Worm (Caenorhabditis elegans): ENCODE data around the gene ima-3.
A peak's percentile ranks its signal among the peaks of the same experiment; 100 is the strongest.

The ima-3 gene

DNA sequence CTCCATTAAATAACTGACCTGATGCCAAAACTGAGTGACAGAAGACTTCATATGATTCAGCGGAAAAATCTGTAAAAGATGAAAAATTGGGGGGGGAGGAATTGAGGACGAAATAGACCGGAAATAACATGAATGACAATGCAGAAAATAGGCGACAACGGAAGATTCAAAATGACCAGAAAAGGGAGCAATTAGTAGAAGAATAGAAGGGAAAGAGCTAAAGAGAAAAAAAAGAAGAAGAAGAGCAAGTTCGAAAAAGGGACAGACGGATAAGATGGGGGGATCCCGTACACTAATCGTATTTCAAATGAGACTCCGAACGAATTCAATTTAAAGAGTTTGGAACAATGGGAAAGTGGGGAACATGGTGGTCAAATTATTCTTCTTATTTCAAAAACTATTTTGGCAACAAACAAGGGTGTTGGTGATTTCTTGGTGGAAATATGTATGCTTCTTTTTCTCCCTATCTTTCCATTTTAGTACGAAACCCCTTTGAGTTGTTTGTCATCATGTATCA lies 18.9 kb downstream of the ima-3 start, which contains the start of gene R05G6.10:
R05G6.10 (minus strand) TSS at position 51 of the 517 bp plus-strand sequence.
- TF ChIP-seq hlh-1 (tag; optimal IDR thresholded peaks at IDR 0.05) (no peak), ces-1 (GFP tag; optimal IDR thresholded peaks at IDR 0.05) (peak; percentile 95)

DNA sequence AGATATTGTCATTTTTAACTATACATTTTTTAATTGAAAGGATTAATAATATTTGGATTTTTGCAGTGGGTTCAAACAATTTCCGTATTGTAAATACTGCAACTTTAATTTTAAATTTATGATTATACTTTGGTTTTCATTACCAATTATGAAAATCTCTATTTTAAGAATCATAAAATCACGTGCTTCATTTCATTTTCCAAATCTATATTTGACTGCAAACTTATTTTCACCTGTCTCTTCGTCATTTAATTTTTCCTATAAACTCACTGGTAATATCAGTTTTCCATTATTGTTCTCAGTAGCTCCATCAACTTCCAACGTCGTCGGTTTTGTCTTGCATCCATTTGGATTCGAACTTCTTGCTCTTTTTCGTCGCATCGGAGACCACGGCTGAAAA lies 29.1 kb downstream of the ima-3 start, which contains the start of gene R05G6.1:
R05G6.1 (plus strand) TSS at position 301 of the 400 bp plus-strand sequence.
- TF ChIP-seq flh-1 (GFP tag; optimal IDR thresholded peaks at IDR 0.05) (no peak), unc-39 (tag; optimal IDR thresholded peaks at IDR 0.05) (no peak), unc-120 (tag; optimal IDR thresholded peaks at IDR 0.05; ENCODE audit: poor library complexity, severe bottlenecking) (no peak), tbx-8 (GFP tag; optimal IDR thresholded peaks at IDR 0.05) (no peak), mab-5 (tag; optimal IDR thresholded peaks at IDR 0.05) (no peak), elt-1 (tag; optimal IDR thresholded peaks at IDR 0.05; ENCODE audit: borderline replicate concordance, insufficient read depth) (no peak), nhr-76 (tag; optimal IDR thresholded peaks at IDR 0.05) (no peak), drap-1 (GFP tag; optimal IDR thresholded peaks at IDR 0.05) (no peak), ces-1 (GFP tag; optimal IDR thresholded peaks at IDR 0.05) (no peak), unc-62 (GFP tag; optimal IDR thresholded peaks at IDR 0.05) (no peak)

DNA sequence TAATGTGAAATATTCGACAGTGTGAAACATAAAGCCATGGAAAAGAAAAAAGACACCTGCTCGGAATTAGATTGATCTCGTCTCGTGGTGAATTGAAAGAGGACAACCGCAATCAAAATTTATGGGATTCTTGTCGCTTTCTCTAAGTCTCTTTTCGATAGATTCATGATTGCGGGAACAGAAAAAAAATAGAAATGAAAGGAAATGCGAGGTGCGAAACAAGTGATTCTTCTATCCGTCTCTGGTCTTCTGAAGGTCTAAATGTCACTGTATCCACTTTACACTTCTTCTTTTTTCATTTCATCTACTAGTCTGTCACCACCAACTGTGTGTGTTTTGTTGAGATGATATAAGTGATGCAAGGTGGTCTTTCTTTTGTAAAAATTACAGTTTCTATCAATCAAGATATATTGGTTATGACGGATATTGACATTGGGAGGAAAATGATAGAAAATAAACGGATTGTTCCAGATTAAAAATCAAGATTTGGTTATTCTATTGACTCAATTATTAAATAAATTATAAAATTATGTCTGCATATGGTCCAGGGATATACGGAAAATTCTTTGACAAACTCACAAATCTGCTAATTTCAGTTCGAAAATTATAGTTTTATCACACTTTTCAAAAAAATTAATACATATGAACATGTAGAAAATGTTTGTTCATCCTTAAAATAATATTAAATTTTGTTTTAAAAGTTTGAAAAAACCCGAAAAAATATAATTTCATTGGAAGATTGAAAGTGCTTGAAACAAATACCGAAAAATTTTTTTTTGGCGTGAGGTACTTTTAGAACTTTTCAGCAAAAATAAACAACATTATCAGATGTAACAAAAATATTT lies 31.0 kb downstream of the ima-3 start:
- TF ChIP-seq lin-32 (GFP tag; optimal IDR thresholded peaks at IDR 0.05) (no peak), mls-2 (tag; optimal IDR thresholded peaks at IDR 0.05) (no peak), M03D4.4 (tag; optimal IDR thresholded peaks at IDR 0.05) (no peak)

DNA sequence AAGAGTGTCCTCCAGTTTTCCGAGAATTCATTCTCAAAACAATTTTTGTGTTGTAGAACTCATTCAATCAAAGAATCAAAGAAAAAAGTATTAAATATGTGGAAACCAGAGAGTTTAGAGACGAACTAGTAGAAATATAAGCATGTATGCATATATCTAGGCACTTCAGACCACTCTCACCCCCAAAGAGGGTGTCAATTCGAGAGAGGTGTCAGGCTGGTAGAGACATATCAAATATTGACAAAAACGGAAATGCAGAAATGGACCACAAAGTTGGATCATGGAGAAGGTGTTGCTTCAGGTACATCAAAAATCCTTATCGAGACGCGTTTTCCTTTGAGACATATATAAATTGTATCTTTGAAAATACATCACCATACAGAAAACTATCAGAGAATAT lies 37.7 kb downstream of the ima-3 start:
- TF ChIP-seq mep-1 (tag; optimal IDR thresholded peaks at IDR 0.05) = no peak
- TF ChIP-seq pha-4 (tag; optimal IDR thresholded peaks at IDR 0.05) = peak; percentile 51
- no peak for TF ChIP-seq tbx-8 (GFP tag; optimal IDR thresholded peaks at IDR 0.05)
- TF ChIP-seq ceh-43 (GFP tag; optimal IDR thresholded peaks at IDR 0.05) = no peak
- no peak for TF ChIP-seq sptf-1 (tag; optimal IDR thresholded peaks at IDR 0.05)

DNA sequence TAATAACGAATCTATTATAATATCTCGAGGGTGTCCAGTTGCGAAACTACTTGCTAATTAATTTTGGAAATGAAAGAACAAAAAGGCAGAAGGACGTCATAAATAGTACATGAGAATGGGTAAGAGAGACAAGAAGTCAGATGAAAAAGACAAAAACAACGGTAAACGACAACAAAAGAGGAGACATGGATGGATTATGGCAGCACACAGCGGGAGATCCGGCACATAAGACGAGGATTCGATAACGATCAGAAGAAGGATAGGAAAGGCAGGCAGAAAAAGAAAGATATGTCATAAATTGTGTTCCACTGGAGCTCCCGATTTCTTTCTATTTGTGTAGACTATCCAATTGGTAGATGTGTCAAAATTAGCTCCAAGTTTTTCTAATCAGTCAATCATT lies 39.9 kb downstream of the ima-3 start:
- TF ChIP-seq elt-1 (tag; optimal IDR thresholded peaks at IDR 0.05; ENCODE audit: borderline replicate concordance, insufficient read depth) = peak; percentile 50
- no peak for TF ChIP-seq ces-1 (GFP tag; optimal IDR thresholded peaks at IDR 0.05)
- no peak for TF ChIP-seq pha-4 (tag; optimal IDR thresholded peaks at IDR 0.05)
- no peak for TF ChIP-seq nhr-2 (tag; optimal IDR thresholded peaks at IDR 0.05)
- no peak for TF ChIP-seq lin-32 (GFP tag; optimal IDR thresholded peaks at IDR 0.05)
- TF ChIP-seq mls-2 (tag; optimal IDR thresholded peaks at IDR 0.05) = peak; percentile 43
- TF ChIP-seq blmp-1 (tag; optimal IDR thresholded peaks at IDR 0.05) = no peak

DNA sequence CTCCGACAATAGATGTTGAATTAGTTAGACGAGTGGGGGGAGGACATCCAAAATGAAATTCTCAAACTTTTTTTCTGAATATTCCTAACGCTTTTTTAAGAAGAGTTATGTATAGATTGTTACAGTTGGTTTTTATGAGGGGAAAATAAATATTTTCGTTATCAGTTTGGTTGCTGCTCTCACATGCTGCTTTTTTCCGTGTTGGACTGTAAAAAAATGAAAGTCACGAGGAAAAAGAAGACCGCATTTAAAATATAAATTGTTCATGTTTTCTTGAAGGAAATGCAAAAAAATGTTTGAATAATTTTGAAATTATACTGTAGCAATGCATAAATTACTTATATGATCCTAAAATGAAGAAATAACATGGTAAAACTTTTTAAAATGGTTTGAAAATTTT lies 40.6 kb downstream of the ima-3 start:
- TF ChIP-seq ztf-11 (tag; optimal IDR thresholded peaks at IDR 0.05) (no peak), bed-3 (GFP tag; optimal IDR thresholded peaks at IDR 0.05) (no peak)

DNA sequence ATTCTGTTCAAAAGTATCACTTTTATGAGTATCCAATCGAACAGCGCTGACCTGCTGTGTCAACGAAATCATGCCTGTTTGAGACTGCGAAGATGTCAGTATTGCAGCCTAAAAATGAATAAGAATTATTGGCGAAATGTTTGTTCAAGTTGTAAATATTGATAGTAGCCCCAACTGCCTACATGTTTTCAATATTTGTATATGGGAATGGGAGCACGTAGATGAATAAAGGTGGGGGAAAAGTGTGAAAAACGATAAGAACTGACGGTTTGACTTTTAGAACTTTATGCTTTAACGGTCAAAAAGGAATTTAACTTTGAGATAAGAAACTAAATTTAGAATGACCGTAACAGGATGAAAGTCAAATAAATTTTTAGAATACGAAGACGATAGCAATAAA lies 41.2 kb downstream of the ima-3 start:
- TF ChIP-seq drap-1 (GFP tag; optimal IDR thresholded peaks at IDR 0.05) = no peak
- no peak for TF ChIP-seq unc-120 (tag; optimal IDR thresholded peaks at IDR 0.05; ENCODE audit: poor library complexity, severe bottlenecking)
- no peak for TF ChIP-seq hlh-1 (tag; optimal IDR thresholded peaks at IDR 0.05)
- no peak for TF ChIP-seq blmp-1 (tag; optimal IDR thresholded peaks at IDR 0.05)
- TF ChIP-seq elt-3 (tag; optimal IDR thresholded peaks at IDR 0.05) = no peak
- TF ChIP-seq nhr-2 (tag; optimal IDR thresholded peaks at IDR 0.05) = no peak
- TF ChIP-seq nhr-237 (tag; optimal IDR thresholded peaks at IDR 0.05) = no peak
- TF ChIP-seq ham-2 (GFP tag; optimal IDR thresholded peaks at IDR 0.05) = no peak
- TF ChIP-seq tbx-8 (GFP tag; optimal IDR thresholded peaks at IDR 0.05) = no peak
- TF ChIP-seq nhr-28 (tag; optimal IDR thresholded peaks at IDR 0.05) = no peak
- TF ChIP-seq bed-3 (GFP tag; optimal IDR thresholded peaks at IDR 0.05) = no peak
- no peak for TF ChIP-seq unc-39 (tag; optimal IDR thresholded peaks at IDR 0.05)
- TF ChIP-seq lin-13 (tag; optimal IDR thresholded peaks at IDR 0.05) = no peak
- TF ChIP-seq cnd-1 (tag; optimal IDR thresholded peaks at IDR 0.05) = no peak
- no peak for TF ChIP-seq ceh-39 (tag; optimal IDR thresholded peaks at IDR 0.05)
- no peak for TF ChIP-seq sem-2 (GFP tag; optimal IDR thresholded peaks at IDR 0.05)
- no peak for TF ChIP-seq lsy-2 (tag; optimal IDR thresholded peaks at IDR 0.05)
- TF ChIP-seq ces-1 (GFP tag; optimal IDR thresholded peaks at IDR 0.05) = no peak
